Worm (Caenorhabditis elegans): Measurements from ENCODE around the gene nsph-3.2.

nsph-3.2 gene

DNA sequence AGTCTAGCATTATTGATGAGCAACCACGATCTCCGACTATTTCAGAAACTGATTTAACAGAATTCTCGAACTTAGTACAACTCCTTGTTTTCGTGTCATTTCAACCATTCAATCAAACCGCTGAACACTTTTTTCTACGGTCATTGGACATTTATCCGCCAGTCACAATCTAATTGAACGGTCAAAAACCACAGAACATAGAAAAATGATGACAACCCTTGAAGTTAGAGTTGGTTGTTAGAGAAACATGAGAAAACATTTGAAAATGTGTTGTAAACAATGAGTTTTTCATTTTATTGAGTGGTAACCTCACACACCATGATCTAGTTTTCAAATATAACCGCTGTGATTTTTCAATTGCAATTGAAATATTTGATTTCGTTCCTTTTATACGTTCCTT is 31.8 kb downstream of the nsph-3.2 start:
- TF ChIP-seq F10B5.3 (tag; optimal IDR thresholded peaks at IDR 0.05) (no peak), daf-16 (GFP tag; optimal IDR thresholded peaks at IDR 0.05) (no peak), daf-16 (tag; optimal IDR thresholded peaks at IDR 0.05) (peak; percentile 46)

DNA sequence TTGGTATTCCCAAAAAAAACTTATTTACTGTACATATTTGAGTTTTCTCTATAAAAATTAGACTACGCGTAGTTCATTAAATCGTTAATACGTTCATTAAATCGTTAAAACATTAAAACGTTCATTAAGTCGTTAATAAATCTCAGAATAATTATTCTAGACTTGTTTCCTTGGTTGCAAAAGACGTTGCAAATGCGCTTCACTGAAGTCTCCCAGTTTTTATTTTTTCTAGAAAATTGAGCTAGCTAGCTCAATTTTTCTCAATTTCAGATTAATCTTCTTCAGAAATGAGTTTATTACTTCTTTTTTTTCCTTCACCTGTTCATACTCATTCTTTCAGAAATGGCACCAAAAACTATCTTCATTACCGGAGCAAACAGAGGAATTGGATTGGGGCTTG is 32.2 kb downstream of the nsph-3.2 start:
- no peak for TF ChIP-seq F26F4.8 (GFP tag; conservative IDR thresholded peaks at IDR 0.05)
- TF ChIP-seq nhr-102 (tag; optimal IDR thresholded peaks at IDR 0.05), result no peak
- peak in 1 of 2 experiments; percentile 9 for TF ChIP-seq unc-62 (GFP tag; optimal IDR thresholded peaks at IDR 0.05 in 1 of 2)
- no peak for TF ChIP-seq unc-62 (tag; optimal IDR thresholded peaks at IDR 0.05)
- no peak for TF ChIP-seq fkh-10 (GFP tag; optimal IDR thresholded peaks at IDR 0.05)
- no peak for TF ChIP-seq ZK546.5 (tag; optimal IDR thresholded peaks at IDR 0.05)

- TF ChIP-seq set-16 (GFP tag; IDR thresholded peaks at IDR 0.05) (no peak), nhr-25 (tag; optimal IDR thresholded peaks at IDR 0.05; ENCODE audit: borderline replicate concordance, insufficient read depth) (no peak), mdt-29 (GFP tag; IDR thresholded peaks at IDR 0.05) (no peak)
These were observed 34.2 kb downstream of the nsph-3.2 start, which contains the start of gene T14G10.8 for ce11 chrIV:10146885-10147284. Gene T14G10.8, minus strand, starts transcription at chrIV:10146985.

DNA sequence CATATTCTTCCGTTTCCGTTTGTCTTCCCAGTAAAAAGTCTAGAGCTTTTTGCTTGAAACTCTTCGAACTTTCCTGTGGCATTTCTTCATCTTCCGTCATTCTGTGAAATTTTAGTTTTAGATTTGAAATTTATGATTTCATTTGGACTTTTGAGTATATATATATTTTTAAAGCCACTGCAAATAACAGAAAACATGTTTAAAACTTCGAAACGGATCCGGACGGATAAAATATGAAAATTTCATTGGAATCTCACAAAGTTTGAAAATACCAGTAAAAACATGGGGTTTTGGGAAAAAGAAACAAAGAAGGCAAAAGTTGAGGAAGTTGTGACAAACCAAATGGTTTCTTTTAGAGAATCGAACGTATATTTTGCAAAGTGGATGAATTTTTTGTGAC is 36.3 kb downstream of the nsph-3.2 start, which contains the start of gene pigs-1:
Gene pigs-1 (minus strand): TSS at position 101 of the 400 bp plus-strand sequence.
- TF ChIP-seq nhr-41 (GFP tag; IDR thresholded peaks at IDR 0.05) (no peak), Y105C5A.15 (GFP tag; IDR thresholded peaks at IDR 0.05) (no peak), dpl-1 (GFP tag; optimal IDR thresholded peaks at IDR 0.05) (no peak), ceh-44 (GFP tag; IDR thresholded peaks at IDR 0.05) (no peak), lin-1 (GFP tag; IDR thresholded peaks at IDR 0.05) (no peak), hlh-30 (tag; optimal IDR thresholded peaks at IDR 0.05; ENCODE audit: insufficient read depth) (no peak), ceh-62 (tag; optimal IDR thresholded peaks at IDR 0.05) (no peak), unc-39 (tag; optimal IDR thresholded peaks at IDR 0.05) (no peak), mdt-29 (GFP tag; IDR thresholded peaks at IDR 0.05) (no peak), nhr-76 (tag; optimal IDR thresholded peaks at IDR 0.05) (no peak), egl-43 (GFP tag; IDR thresholded peaks at IDR 0.05) (no peak), jun-1 (tag; optimal IDR thresholded peaks at IDR 0.05) (no peak), ztf-7 (tag; optimal IDR thresholded peaks at IDR 0.05) (no peak), php-3 (GFP tag; IDR thresholded peaks at IDR 0.05) (no peak), lin-13 (GFP tag; optimal IDR thresholded peaks at IDR 0.05) (no peak), ceh-32 (tag; optimal IDR thresholded peaks at IDR 0.05; ENCODE audit: poor library complexity) (no peak), F26F4.8 (GFP tag; conservative IDR thresholded peaks at IDR 0.05) (no peak), mdl-1 (tag; optimal IDR thresholded peaks at IDR 0.05) (no peak), snpc-1.2 (GFP tag; IDR thresholded peaks at IDR 0.05) (no peak), mxl-3 (GFP tag; optimal IDR thresholded peaks at IDR 0.05) (no peak)

DNA sequence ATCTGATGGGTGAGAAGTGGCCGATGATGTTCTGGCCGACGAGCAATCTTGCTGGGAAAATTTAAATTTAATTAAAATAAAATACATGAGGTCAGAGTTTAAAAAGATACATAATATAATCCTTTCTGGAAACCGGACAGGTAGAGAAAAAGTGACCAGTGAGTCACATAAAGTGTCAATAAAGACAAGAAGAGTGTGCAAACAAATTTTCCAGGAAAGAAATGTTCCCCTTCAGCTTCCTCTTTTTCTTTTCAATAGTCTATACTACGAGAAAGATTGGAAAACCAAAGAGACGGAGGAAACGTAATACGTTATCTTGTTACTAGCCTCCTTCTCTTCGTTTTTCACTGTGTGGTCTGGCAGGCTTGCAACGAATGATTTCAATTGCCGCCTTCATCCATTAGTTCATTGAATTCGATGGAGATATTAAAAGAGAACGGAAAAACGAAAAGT is 37.9 kb downstream of the nsph-3.2 start, which contains the start of gene tsp-12:
Gene tsp-12 (minus strand): TSS at position 51 of the 453 bp plus-strand sequence.
- TF ChIP-seq F44E2.7 (GFP tag; IDR thresholded peaks at IDR 0.05) (no peak), unc-62 (GFP tag; optimal IDR thresholded peaks at IDR 0.05 in 1 of 2) (no peak), unc-62 (tag; optimal IDR thresholded peaks at IDR 0.05) (no peak), nhr-28 (tag; optimal IDR thresholded peaks at IDR 0.05) (peak; percentile 11), fkh-10 (GFP tag; optimal IDR thresholded peaks at IDR 0.05) (peak; percentile 43)
